Worm (Caenorhabditis elegans) whole organism, L4/young adult: ENCODE results near the gene mpst-7.

ENCODE experiments used
- W03F9.2 ChIP-seq: fragments of 150-350 bp; optimal IDR thresholded peaks from 2 replicates; lab custom pipeline; 2014; ENCODE audit warnings: missing biosample characterization, missing genetic modification characterization
- dao-5 ChIP-seq: sonication (generic microtip); optimal IDR thresholded peaks from 2 replicates; lab custom pipeline; 2016; ENCODE audit warnings: missing genotype, missing genetic modification characterization, moderate library complexity, missing compliant biosample characterization
- him-1 ChIP-seq: sonication (generic microtip); optimal IDR thresholded peaks from 2 replicates; lab custom pipeline; 2016; ENCODE audit warnings: missing genotype, missing genetic modification reagents, missing genetic modification characterization, missing compliant biosample characterization

Gene mpst-7

DNA sequence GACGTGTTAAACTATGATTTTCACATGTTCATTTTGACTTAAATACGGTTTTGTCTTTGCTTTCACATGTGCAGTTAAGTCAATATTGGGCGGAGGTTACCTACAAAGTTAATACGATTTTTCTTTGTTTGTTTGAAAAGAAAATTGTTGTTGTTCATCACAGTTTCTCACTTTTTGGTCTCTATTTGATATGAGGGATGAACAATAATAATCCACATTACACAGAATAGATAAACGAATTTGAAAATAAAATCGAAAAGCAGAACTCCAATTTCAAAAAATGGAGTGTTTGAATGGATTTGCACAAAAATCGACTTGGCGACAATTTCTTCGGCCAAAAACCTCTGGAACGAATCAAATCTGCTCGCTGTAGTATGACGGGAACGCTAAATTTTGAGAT is 54.2 kb downstream of the mpst-7 start, which contains the start of gene ttr-29:
Gene ttr-29 (minus strand): TSS at position 101 of the 400 bp plus-strand sequence.
- TF ChIP-seq dao-5 (tag; lab: Kevin White, UChicago) (no peak), W03F9.2 (tag; lab: Kevin White, UChicago) (no peak), him-1 (tag; lab: Kevin White, UChicago) (no peak)
